Worm (Caenorhabditis elegans) whole organism, L4 larva: ENCODE measurements around the gene C26B9.1.
A peak's percentile ranks its signal among the peaks of the same experiment; 100 is the strongest.

Experiments
- F10B5.3 ChIP-seq: sonication (generic microtip); optimal IDR thresholded peaks from 2 replicates; lab custom pipeline; 2016; ENCODE audit warnings: mild to moderate bottlenecking, missing genetic modification characterization, missing compliant biosample characterization
- T26A8.4 ChIP-seq: fragments of 200-800 bp; sonication (Bioruptor generic); IDR thresholded peaks from 2 replicates; pipeline ENCODE4 v1.3.6; 2022; ENCODE audit warnings: missing genetic modification characterization, missing compliant biosample characterization
- Y48G9A.11 ChIP-seq: fragments of 200-800 bp; sonication (Bioruptor generic); IDR thresholded peaks from 2 replicates; pipeline ENCODE4 v1.3.6; 2022; ENCODE audit warnings: missing genetic modification reagents, missing genetic modification characterization, missing compliant biosample characterization
- aha-1 ChIP-seq: fragments of 150-350 bp; peaks from one replicate; lab custom pipeline; 2014; ENCODE audit warnings: missing biosample characterization, missing genetic modification characterization
- ceh-32 ChIP-seq: sonication (generic microtip); optimal IDR thresholded peaks from 2 replicates; lab custom pipeline; 2016; ENCODE audit warnings: mild to moderate bottlenecking, missing genetic modification characterization, missing compliant biosample characterization; ENCODE audit not compliant: poor library complexity
- ceh-62 ChIP-seq: sonication (generic microtip); optimal IDR thresholded peaks from 2 replicates; lab custom pipeline; 2017; ENCODE audit warnings: missing biosample characterization, missing genetic modification characterization
- daf-16 ChIP-seq, 3 experiments: sonication (generic microtip); optimal IDR thresholded peaks; 2 replicates each; lab custom pipeline; 2016 to 2017; ENCODE audit warnings: missing genetic modification characterization in 3 of 3, missing genetic modification reagents in 3 of 3, mild to moderate bottlenecking in 2 of 3, missing compliant biosample characterization in 2 of 3, missing biosample characterization in 1 of 3, moderate library complexity in 1 of 3
- daf-19 ChIP-seq: fragments of 200-800 bp; sonication (Bioruptor generic); conservative IDR thresholded peaks from 2 replicates; pipeline ENCODE4 v1.3.6; 2022; ENCODE audit warnings: missing genetic modification characterization, missing compliant biosample characterization
- dmd-6 ChIP-seq: fragments of 200-800 bp; sonication (Bioruptor generic); IDR thresholded peaks from 2 replicates; pipeline ENCODE4 v1.3.6; 2022; ENCODE audit warnings: missing genetic modification reagents, missing genetic modification characterization, missing compliant biosample characterization
- dmd-9 ChIP-seq: fragments of 200-800 bp; sonication (Bioruptor generic); IDR thresholded peaks from 2 replicates; pipeline ENCODE4 v1.3.6; 2022; ENCODE audit warnings: missing genetic modification reagents, missing genetic modification characterization, missing compliant biosample characterization
- hif-1 ChIP-seq, 2 experiments: sonication (generic microtip); optimal IDR thresholded peaks; 2 replicates each; lab custom pipeline; 2016 to 2017; ENCODE audit warnings: missing compliant biosample characterization in 2 of 2, missing genetic modification characterization in 2 of 2, missing genetic modification reagents in 2 of 2, missing genotype in 2 of 2, mild to moderate bottlenecking in 1 of 2
- hlh-11 ChIP-seq: fragments of 200-800 bp; sonication (Bioruptor generic); optimal IDR thresholded peaks from 2 replicates; lab custom pipeline; 2018; ENCODE audit warnings: mild to moderate bottlenecking, missing genetic modification characterization, missing compliant biosample characterization
- hlh-30 ChIP-seq: sonication (generic microtip); optimal IDR thresholded peaks from 2 replicates; lab custom pipeline; 2017; ENCODE audit warnings: antibody characterized with exemption, mild to moderate bottlenecking, missing genetic modification characterization, missing compliant biosample characterization; ENCODE audit not compliant: insufficient read depth
- jun-1 ChIP-seq: fragments of 150-350 bp; optimal IDR thresholded peaks from 2 replicates; lab custom pipeline; 2014; ENCODE audit warnings: missing biosample characterization, missing genetic modification reagents, missing genetic modification characterization
- lin-38 ChIP-seq: fragments of 200-800 bp; sonication (Bioruptor generic); IDR thresholded peaks from 2 replicates; pipeline ENCODE4 v1.3.6; 2022; ENCODE audit warnings: missing genetic modification reagents, missing genetic modification characterization, missing compliant biosample characterization
- madf-5 ChIP-seq, 2 experiments: fragments of 200-800 bp; sonication (Bioruptor generic); IDR thresholded peaks; 2 replicates each; pipeline ENCODE4 v1.3.6; 2022; ENCODE audit warnings: missing compliant biosample characterization in 2 of 2, missing genetic modification characterization in 2 of 2
- nhr-10 ChIP-seq: fragments of 150-350 bp; optimal IDR thresholded peaks from 2 replicates; lab custom pipeline; 2014; ENCODE audit warnings: missing biosample characterization, missing genetic modification characterization
- nhr-102 ChIP-seq: sonication (generic microtip); optimal IDR thresholded peaks from 2 replicates; lab custom pipeline; 2016; ENCODE audit warnings: mild to moderate bottlenecking, missing genetic modification characterization, moderate library complexity, missing compliant biosample characterization
- nhr-28 ChIP-seq: fragments of 150-350 bp; optimal IDR thresholded peaks from 2 replicates; lab custom pipeline; 2014; ENCODE audit warnings: missing biosample characterization, missing genetic modification characterization
- pqm-1 ChIP-seq: sonication (generic microtip); optimal IDR thresholded peaks from 2 replicates; lab custom pipeline; 2017; ENCODE audit warnings: missing biosample characterization, missing genetic modification characterization
- rbr-2 ChIP-seq: sonication (generic microtip); optimal IDR thresholded peaks from 2 replicates; lab custom pipeline; 2016; ENCODE audit warnings: missing genotype, missing genetic modification characterization, missing compliant biosample characterization
- saeg-2 ChIP-seq: fragments of 200-800 bp; sonication (Bioruptor generic); IDR thresholded peaks from 2 replicates; pipeline ENCODE4 v1.3.6; 2022; ENCODE audit warnings: missing genetic modification reagents, missing genetic modification characterization, missing compliant biosample characterization
- set-16 ChIP-seq: fragments of 200-800 bp; sonication (Bioruptor generic); IDR thresholded peaks from 2 replicates; pipeline ENCODE4 v1.3.6; 2022; ENCODE audit warnings: missing genetic modification reagents, missing genetic modification characterization, missing compliant biosample characterization
- spr-3 ChIP-seq: fragments of 200-800 bp; sonication (Bioruptor generic); optimal IDR thresholded peaks from 2 replicates; lab custom pipeline; 2018; ENCODE audit warnings: mild to moderate bottlenecking, missing genetic modification characterization, missing compliant biosample characterization
- unc-130 ChIP-seq: sonication (generic microtip); optimal IDR thresholded peaks from 2 replicates; lab custom pipeline; 2016; ENCODE audit warnings: missing genetic modification reagents, missing genetic modification characterization, missing compliant biosample characterization
- unc-39 ChIP-seq: sonication (generic microtip); optimal IDR thresholded peaks from 2 replicates; lab custom pipeline; 2017; ENCODE audit warnings: missing biosample characterization, missing genetic modification characterization
- unc-62 ChIP-seq, 3 experiments: fragments of 150-350 bp in 1 of 3; sonication (generic microtip); optimal IDR thresholded peaks in 2 of 3; peaks in 1 of 3; 1 replicate in 1 of 3; 2 replicates in 2 of 3; lab custom pipeline; 2014 to 2017; ENCODE audit warnings: missing biosample characterization in 3 of 3, missing genetic modification characterization in 3 of 3, missing genetic modification reagents in 3 of 3, missing genotype in 1 of 3

The C26B9.1 gene

ce11 chrX:5377307-5377706 is 32.9 kb downstream of the C26B9.1 start, which contains the start of gene sek-5:
TSS of gene sek-5 (plus strand) at chrX:5377607.
- no peak for TF ChIP-seq F10B5.3 (tag; lab: Kevin White, UChicago)
- no peak for TF ChIP-seq saeg-2 (GFP tag; lab: Robert Waterston, UW)
- no peak for TF ChIP-seq unc-130 (GFP tag; lab: Kevin White, UChicago)
- TF ChIP-seq unc-62 (GFP tag; optimal IDR thresholded peaks at IDR 0.05 in 1 of 2; lab: Kevin White, UChicago): no peak
- TF ChIP-seq unc-62 (tag; optimal IDR thresholded peaks at IDR 0.05; lab: Kevin White, UChicago): no peak

ce11 chrX:5382778-5383177 is 38.4 kb downstream of the C26B9.1 start:
- TF ChIP-seq unc-62 (GFP tag; optimal IDR thresholded peaks at IDR 0.05 in 1 of 2; lab: Kevin White, UChicago) (peak in 1 of 2 experiments; percentile 87), unc-62 (tag; optimal IDR thresholded peaks at IDR 0.05; lab: Kevin White, UChicago) (no peak), dmd-6 (no peak), nhr-10 (tag; lab: Kevin White, UChicago) (no peak), daf-16 (GFP tag; optimal IDR thresholded peaks at IDR 0.05; lab: Kevin White, UChicago) (no peak), daf-16 (tag; optimal IDR thresholded peaks at IDR 0.05; lab: Kevin White, UChicago) (no peak)

- TF ChIP-seq madf-5 (GFP tag; IDR thresholded peaks at IDR 0.05; lab: Robert Waterston, UW): no peak
- TF ChIP-seq aha-1 (tag; lab: Kevin White, UChicago): peak; percentile 15
- TF ChIP-seq set-16 (GFP tag; lab: Robert Waterston, UW): no peak
- no peak for TF ChIP-seq nhr-102 (tag; lab: Kevin White, UChicago)
- no peak for TF ChIP-seq hif-1 (tag; optimal IDR thresholded peaks at IDR 0.05; lab: Kevin White, UChicago)
- TF ChIP-seq, all 104 proteins: peak for 1
These were observed 42.2 kb downstream of the C26B9.1 start, which contains the start of gene kcnl-3 for ce11 chrX:5386558-5386957. TSS of gene kcnl-3 (plus strand) at chrX:5386858.

ce11 chrX:5387629-5388028 is 43.2 kb downstream of the C26B9.1 start:
- TF ChIP-seq ceh-62 (tag; lab: Kevin White, UChicago) (no peak), hlh-11 (tag; lab: Kevin White, UChicago) (no peak), rbr-2 (tag; lab: Kevin White, UChicago) (no peak), T26A8.4 (GFP tag; lab: Robert Waterston, UW) (no peak), jun-1 (tag; lab: Kevin White, UChicago) (no peak), unc-39 (tag; lab: Kevin White, UChicago) (no peak), hlh-30 (no peak), unc-130 (GFP tag; lab: Kevin White, UChicago) (no peak), dmd-9 (GFP tag; lab: Robert Waterston, UW) (no peak), daf-19 (GFP tag; lab: Robert Waterston, UW) (no peak), ceh-32 (tag; lab: Kevin White, UChicago) (no peak), spr-3 (no peak), lin-38 (GFP tag; lab: Robert Waterston, UW) (no peak)

- no peak for TF ChIP-seq lin-38 (GFP tag; lab: Robert Waterston, UW)
- no peak for TF ChIP-seq ceh-62 (tag; lab: Kevin White, UChicago)
- peak; percentile 38 for TF ChIP-seq nhr-28
- TF ChIP-seq daf-16 (GFP tag; optimal IDR thresholded peaks at IDR 0.05; lab: Kevin White, UChicago): no peak
- peak; percentile 14 for TF ChIP-seq daf-16 (tag; optimal IDR thresholded peaks at IDR 0.05; lab: Kevin White, UChicago)
- TF ChIP-seq pqm-1 (tag; lab: Kevin White, UChicago): peak; percentile 38
- no peak for TF ChIP-seq Y48G9A.11
These were observed 52.9 kb downstream of the C26B9.1 start, which contains the start of gene C03F11.2 for ce11 chrX:5397300-5397699. TSS of gene C03F11.2 (minus strand) at chrX:5397400.
